Fruit fly (Drosophila melanogaster) whole organism, wandering third instar larva: ENCODE data around the gene CG13786.

Experiments
- Abd-B ChIP-seq: fragments of >200 bp; optimal IDR thresholded peaks from 2 replicates; lab custom pipeline; 2017; ENCODE audit warnings: missing biosample characterization, missing genetic modification characterization
- CG32264 ChIP-seq: fragments of 200-800 bp; sonication (Bioruptor generic); optimal IDR thresholded peaks from 2 replicates; lab custom pipeline; 2016; ENCODE audit warnings: missing biosample characterization, missing genetic modification characterization
- CG9705 ChIP-seq: fragments of 200-800 bp; sonication (Bioruptor generic); optimal IDR thresholded peaks from 2 replicates; lab custom pipeline; 2018; ENCODE audit warnings: missing biosample characterization, mild to moderate bottlenecking, missing genetic modification characterization
- CrebA ChIP-seq: fragments of 200-800 bp; sonication (Bioruptor generic); optimal IDR thresholded peaks from 2 replicates; lab custom pipeline; 2016; ENCODE audit warnings: missing biosample characterization, mild to moderate bottlenecking, missing genetic modification characterization, borderline replicate concordance
- Dfd ChIP-seq: fragments of >200 bp; optimal IDR thresholded peaks from 2 replicates; lab custom pipeline; 2017; ENCODE audit warnings: missing biosample characterization, missing genetic modification characterization
- Dif ChIP-seq: fragments of 200-275, 200-300 bp; sonication (Bioruptor generic); optimal IDR thresholded peaks from 2 replicates; lab custom pipeline; 2018; ENCODE audit warnings: missing biosample characterization, missing genetic modification characterization; ENCODE audit not compliant: partially characterized antibody
- GATAd ChIP-seq: sonication (Bioruptor generic); optimal IDR thresholded peaks from 2 replicates; lab custom pipeline; 2016; ENCODE audit warnings: missing biosample characterization, missing genetic modification characterization
- Hnf4 ChIP-seq: fragments of 200-800 bp; sonication (Bioruptor generic); optimal IDR thresholded peaks from 2 replicates; lab custom pipeline; 2016; ENCODE audit warnings: missing biosample characterization, mild to moderate bottlenecking, missing genetic modification characterization
- Hr78 ChIP-seq: fragments of >200 bp; optimal IDR thresholded peaks from 2 replicates; lab custom pipeline; 2017; ENCODE audit warnings: missing biosample characterization, missing genetic modification characterization
- Hr83 ChIP-seq: fragments of 200-300 bp; sonication (Bioruptor generic); optimal IDR thresholded peaks from 2 replicates; lab custom pipeline; 2016; ENCODE audit warnings: missing biosample characterization, mild to moderate bottlenecking, missing genetic modification characterization, moderate library complexity; ENCODE audit not compliant: poor library complexity, severe bottlenecking
- Jra ChIP-seq: sonication (Bioruptor generic); optimal IDR thresholded peaks from 2 replicates; lab custom pipeline; 2016; ENCODE audit warnings: missing biosample characterization, missing genetic modification characterization
- Mio ChIP-seq: sonication (Bioruptor generic); optimal IDR thresholded peaks from 2 replicates; lab custom pipeline; 2016; ENCODE audit warnings: missing biosample characterization, missing genetic modification characterization
- Myc ChIP-seq: fragments of >200 bp; optimal IDR thresholded peaks from 2 replicates; lab custom pipeline; 2017
- N ChIP-seq: fragments of >200 bp; optimal IDR thresholded peaks from 2 replicates; lab custom pipeline; 2018; ENCODE audit warnings: missing biosample characterization, missing external identifiers, missing genetic modification characterization
- OdsH ChIP-seq: fragments of 200-800 bp; sonication (Bioruptor generic); optimal IDR thresholded peaks from 2 replicates; lab custom pipeline; 2016; ENCODE audit warnings: missing biosample characterization, mild to moderate bottlenecking, missing genetic modification characterization
- Rel ChIP-seq, 2 experiments: fragments of 200-800 bp; sonication (Bioruptor generic) in 1 of 2; optimal IDR thresholded peaks; 2 replicates in 1 of 2; 3 replicates in 1 of 2; lab custom pipeline; 2016 to 2019; ENCODE audit warnings: mild to moderate bottlenecking in 2 of 2, missing biosample characterization in 2 of 2, missing genetic modification characterization in 2 of 2, moderate library complexity in 1 of 2
- Sp1 ChIP-seq: fragments of 200-800 bp; sonication (Bioruptor generic); optimal IDR thresholded peaks from 3 replicates; lab custom pipeline; 2019; ENCODE audit warnings: missing biosample characterization, mild to moderate bottlenecking, missing genetic modification characterization, moderate library complexity
- Vsx2 ChIP-seq: fragments of 200-300, 225-300 bp; sonication (Bioruptor generic); optimal IDR thresholded peaks from 2 replicates; lab custom pipeline; 2018; ENCODE audit warnings: missing biosample characterization, missing genetic modification characterization; ENCODE audit not compliant: partially characterized antibody
- br ChIP-seq: fragments of 200-800 bp; sonication (Bioruptor generic); optimal IDR thresholded peaks from 2 replicates; lab custom pipeline; 2016; ENCODE audit warnings: missing biosample characterization, missing genetic modification characterization
- brk ChIP-seq: fragments of 200-800 bp; sonication (Bioruptor generic); optimal IDR thresholded peaks from 2 replicates; lab custom pipeline; 2016; ENCODE audit warnings: missing biosample characterization, mild to moderate bottlenecking, missing genetic modification characterization
- dl ChIP-seq, 2 experiments: fragments of 175-275, 200-275 bp in 1 of 2; fragments of 200-275 bp in 1 of 2; sonication (Bioruptor generic); optimal IDR thresholded peaks; lab custom pipeline; 2018; ENCODE audit warnings: mild to moderate bottlenecking in 2 of 2, missing biosample characterization in 2 of 2, missing genetic modification characterization in 2 of 2, moderate library complexity in 2 of 2; ENCODE audit not compliant: partially characterized antibody in 2 of 2, insufficient read depth in 1 of 2
- dsf ChIP-seq: sonication (Bioruptor generic); optimal IDR thresholded peaks from 2 replicates; lab custom pipeline; 2016; ENCODE audit warnings: missing biosample characterization, missing genetic modification characterization, borderline replicate concordance
- ey ChIP-seq: fragments of 200-800 bp; sonication (Bioruptor generic); optimal IDR thresholded peaks from 2 replicates; lab custom pipeline; 2016; ENCODE audit warnings: missing biosample characterization, missing genetic modification characterization
- foxo ChIP-seq, 2 experiments: fragments of 200-800 bp; sonication (Bioruptor generic); optimal IDR thresholded peaks; 2 replicates in 1 of 2; 3 replicates in 1 of 2; lab custom pipeline; 2016 to 2017; ENCODE audit warnings: missing biosample characterization in 2 of 2, missing genetic modification characterization in 2 of 2
- h ChIP-seq: fragments of 200-800 bp; sonication (Bioruptor generic); optimal IDR thresholded peaks from 3 replicates; lab custom pipeline; 2016; ENCODE audit warnings: missing biosample characterization, mild to moderate bottlenecking, missing genetic modification characterization
- jim ChIP-seq: fragments of 175-275, 200-325 bp; sonication (Bioruptor generic); optimal IDR thresholded peaks from 2 replicates; lab custom pipeline; 2016; ENCODE audit warnings: missing biosample characterization, mild to moderate bottlenecking, missing genetic modification characterization
- pan ChIP-seq: fragments of >200 bp; optimal IDR thresholded peaks from 2 replicates; lab custom pipeline; 2017
- psq ChIP-seq: fragments of 200-800 bp; sonication (Bioruptor generic); optimal IDR thresholded peaks from 3 replicates; lab custom pipeline; 2017; ENCODE audit warnings: missing biosample characterization, mild to moderate bottlenecking, missing genetic modification characterization, moderate library complexity
- rgr ChIP-seq: fragments of 200-800 bp; sonication (Bioruptor generic); optimal IDR thresholded peaks from 3 replicates; lab custom pipeline; 2016; ENCODE audit warnings: missing biosample characterization, mild to moderate bottlenecking, missing genetic modification characterization
- sage ChIP-seq: fragments of 200-800 bp; sonication (Bioruptor generic); optimal IDR thresholded peaks from 2 replicates; lab custom pipeline; 2016; ENCODE audit warnings: missing biosample characterization, mild to moderate bottlenecking, missing genetic modification characterization
- sv ChIP-seq: fragments of 200-800 bp; sonication (Bioruptor generic); optimal IDR thresholded peaks from 3 replicates; lab custom pipeline; 2016; ENCODE audit warnings: missing biosample characterization, missing genetic modification characterization
- tai ChIP-seq: sonication (Bioruptor generic); optimal IDR thresholded peaks from 2 replicates; lab custom pipeline; 2016; ENCODE audit warnings: missing biosample characterization, missing genetic modification characterization
- usp ChIP-seq: fragments of >200 bp; optimal IDR thresholded peaks from 2 replicates; lab custom pipeline; 2017; ENCODE audit warnings: missing biosample characterization, missing genetic modification characterization
- woc ChIP-seq: sonication (Bioruptor generic); optimal IDR thresholded peaks from 2 replicates; lab custom pipeline; 2016; ENCODE audit warnings: missing biosample characterization, mild to moderate bottlenecking, missing genetic modification characterization

CG13786 gene

DNA sequence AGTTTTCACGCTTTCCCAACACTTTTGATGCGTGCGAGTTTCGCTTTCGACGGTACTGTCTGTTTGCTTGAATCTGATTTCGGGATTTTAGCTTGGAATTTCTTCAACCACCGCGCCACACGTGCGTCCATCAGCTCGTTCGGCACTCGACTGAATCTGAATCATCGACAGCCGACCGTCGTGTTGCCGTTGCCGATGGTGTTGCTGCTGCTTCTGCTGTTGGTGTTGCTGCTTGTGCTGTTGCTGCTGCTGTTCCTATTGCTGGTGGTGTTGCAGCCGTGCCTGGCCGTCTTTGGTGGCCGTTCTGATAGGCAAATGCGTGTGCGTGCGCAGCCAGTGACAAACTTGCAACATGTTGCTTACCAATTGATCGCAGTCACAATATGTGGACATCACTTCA, 24.2 kb upstream of the CG13786 start, which contains the start of gene Wnt4:
Gene Wnt4, minus strand, starts transcription at position 155 of the 400 bp plus-strand sequence.
- TF ChIP-seq Sp1 (GFP tag; lab: Kevin White, UChicago) (no peak), Dfd (GFP tag; lab: Kevin White, UChicago) (peak; percentile 89)

DNA sequence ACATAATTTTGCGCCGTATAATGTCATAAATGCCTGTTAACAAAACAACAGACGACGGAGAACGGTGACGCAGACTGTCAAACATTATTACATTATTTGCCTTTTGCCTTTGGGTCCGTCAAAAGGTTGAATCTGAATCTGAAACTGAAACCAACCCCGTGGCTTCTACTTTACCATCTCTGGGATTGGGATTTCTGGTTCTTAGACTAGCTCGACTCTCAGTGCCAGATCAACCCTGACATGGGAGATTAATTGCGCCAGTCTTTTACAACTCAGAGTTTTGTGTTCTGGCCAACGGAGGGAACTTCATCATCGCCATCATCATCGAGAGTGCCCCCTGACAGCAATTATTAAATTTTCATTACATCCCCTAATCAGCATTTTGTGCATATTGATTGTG, 19.7 kb upstream of the CG13786 start:
- TF ChIP-seq usp (GFP tag; lab: Kevin White, UChicago) (no peak), CrebA (GFP tag; lab: Kevin White, UChicago) (no peak), tai (no peak), br (no peak), OdsH (GFP tag; lab: Kevin White, UChicago) (no peak), woc (GFP tag; lab: Kevin White, UChicago) (no peak), Sp1 (GFP tag; lab: Kevin White, UChicago) (no peak), sage (GFP tag; lab: Kevin White, UChicago) (no peak)
- TF ChIP-seq, all 38 proteins: peak for 0

DNA sequence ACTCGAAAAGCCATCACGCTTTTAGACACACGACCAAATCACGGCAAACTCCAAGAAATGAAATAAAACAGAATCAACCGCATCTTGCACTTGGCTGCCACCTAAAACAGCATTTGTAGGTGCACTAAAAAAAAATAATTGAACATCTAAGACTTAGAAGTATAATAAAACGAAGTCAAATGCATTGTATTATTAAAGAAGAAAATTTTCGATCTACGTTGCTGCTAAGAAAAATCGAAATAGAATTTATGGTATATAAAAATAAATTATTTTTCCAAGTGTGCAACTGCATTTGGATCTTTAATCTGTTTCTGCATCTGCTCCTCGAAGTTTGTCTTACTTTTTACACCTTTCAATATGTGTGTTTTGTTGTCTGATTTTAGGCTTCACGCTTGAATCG, 17.5 kb upstream of the CG13786 start:
- no peak for TF ChIP-seq Jra (GFP tag; lab: Kevin White, UChicago)
- no peak for TF ChIP-seq usp (GFP tag; lab: Kevin White, UChicago)
- TF ChIP-seq h (GFP tag; lab: Kevin White, UChicago), result peak; percentile 12
- TF ChIP-seq Myc (lab: Kevin White, UChicago), result no peak
- peak in 1 of 2 experiments; percentile 19 for TF ChIP-seq foxo (GFP tag; optimal IDR thresholded peaks at IDR 0.05; lab: Kevin White, UChicago)
- no peak for TF ChIP-seq tai
- TF ChIP-seq sv (GFP tag; lab: Kevin White, UChicago), result peak; percentile 32
- TF ChIP-seq GATAd (GFP tag; lab: Kevin White, UChicago), result no peak

DNA sequence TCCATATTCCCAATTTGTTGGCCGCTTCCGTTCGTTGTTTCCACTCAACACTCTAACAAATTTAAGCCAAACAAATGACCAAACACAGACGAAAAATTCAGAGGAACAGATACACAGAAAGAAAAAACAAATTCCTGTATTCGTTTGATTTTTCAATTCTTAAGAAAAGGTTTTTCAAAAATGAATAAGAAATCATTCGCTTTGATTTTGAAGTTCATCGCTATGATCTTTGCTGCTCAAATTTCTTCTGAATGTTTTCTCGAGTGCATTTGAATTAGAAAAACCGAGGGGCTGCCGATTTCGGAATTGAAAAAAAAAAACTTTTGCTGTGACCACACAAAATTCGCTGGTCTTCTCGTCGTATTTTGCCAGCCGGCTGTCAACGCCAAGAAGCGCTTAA, 13.2 kb upstream of the CG13786 start:
- TF ChIP-seq h (GFP tag; lab: Kevin White, UChicago) (no peak), woc (GFP tag; lab: Kevin White, UChicago) (no peak)
- TF ChIP-seq, all 38 proteins: peak for 0

DNA sequence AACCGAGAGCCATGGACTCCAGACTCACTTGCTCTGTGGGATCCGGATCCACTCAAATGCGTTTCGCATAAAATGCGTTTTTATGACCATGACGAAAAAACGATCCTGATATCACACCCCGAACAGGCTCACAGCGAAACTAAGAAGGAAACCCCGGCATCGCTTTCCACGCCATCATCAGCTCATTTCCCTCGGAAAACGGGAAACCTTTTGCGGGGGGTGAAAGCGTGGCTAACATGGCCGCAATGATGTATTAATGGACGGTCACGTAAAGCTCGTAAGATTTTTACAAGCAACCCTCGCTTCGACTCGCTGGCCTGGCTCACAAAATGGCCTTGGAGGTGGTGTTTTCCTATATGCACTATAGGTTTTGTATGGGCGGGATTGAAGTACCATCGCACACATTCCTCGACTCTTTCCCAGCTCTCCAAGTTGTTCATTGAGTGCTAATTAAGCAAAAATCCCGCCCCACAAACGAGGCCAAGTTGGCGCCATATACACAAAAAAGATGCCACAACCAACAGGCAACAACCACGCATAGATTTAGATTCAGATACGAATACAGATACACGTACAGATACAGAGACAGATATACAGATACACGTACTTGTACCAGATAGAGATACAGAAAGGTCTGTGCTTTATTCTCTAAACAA, 12.2 kb upstream of the CG13786 start:
- no peak for TF ChIP-seq Dfd (GFP tag; lab: Kevin White, UChicago)
- no peak for TF ChIP-seq CG9705
- TF ChIP-seq pan (lab: Kevin White, UChicago), result no peak

DNA sequence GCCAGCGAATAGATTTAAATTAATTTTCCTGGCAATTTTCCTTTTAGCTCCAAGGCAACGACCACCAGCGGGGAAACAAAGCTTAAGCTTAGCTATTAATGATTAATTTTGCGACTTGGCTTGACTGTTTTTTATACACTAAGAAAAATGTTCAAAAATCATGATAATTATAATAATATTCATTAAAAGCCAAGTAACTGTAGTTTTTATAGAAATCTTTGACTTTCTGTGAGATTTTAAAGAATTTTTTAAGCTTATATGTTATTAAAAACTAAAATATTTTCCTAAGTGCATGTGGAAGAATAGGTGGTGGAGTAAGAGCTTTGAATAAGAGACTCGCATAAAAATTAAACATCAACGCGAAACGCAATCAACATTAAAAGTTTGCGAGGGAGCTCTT, 11.6 kb upstream of the CG13786 start:
- no peak for TF ChIP-seq Abd-B
- no peak for TF ChIP-seq Jra (GFP tag; lab: Kevin White, UChicago)
- no peak for TF ChIP-seq rgr (GFP tag; lab: Kevin White, UChicago)
- no peak for TF ChIP-seq foxo (GFP tag; optimal IDR thresholded peaks at IDR 0.05; lab: Kevin White, UChicago)
- no peak for TF ChIP-seq dsf
- no peak for TF ChIP-seq dl (GFP tag; optimal IDR thresholded peaks at IDR 0.05; lab: Kevin White, UChicago; ENCODE audit: insufficient read depth in 1 of 2, partially characterized antibody in 2 of 2)
- no peak for TF ChIP-seq CG32264 (GFP tag; lab: Kevin White, UChicago)
- TF ChIP-seq Mio (GFP tag; lab: Kevin White, UChicago), result no peak
- no peak for TF ChIP-seq Hr78
- no peak for TF ChIP-seq ey (GFP tag; lab: Kevin White, UChicago)
- no peak for TF ChIP-seq Dif (GFP tag; lab: Kevin White, UChicago)
- TF ChIP-seq sv (GFP tag; lab: Kevin White, UChicago), result no peak
- TF ChIP-seq, all 38 proteins: peak for 0

DNA sequence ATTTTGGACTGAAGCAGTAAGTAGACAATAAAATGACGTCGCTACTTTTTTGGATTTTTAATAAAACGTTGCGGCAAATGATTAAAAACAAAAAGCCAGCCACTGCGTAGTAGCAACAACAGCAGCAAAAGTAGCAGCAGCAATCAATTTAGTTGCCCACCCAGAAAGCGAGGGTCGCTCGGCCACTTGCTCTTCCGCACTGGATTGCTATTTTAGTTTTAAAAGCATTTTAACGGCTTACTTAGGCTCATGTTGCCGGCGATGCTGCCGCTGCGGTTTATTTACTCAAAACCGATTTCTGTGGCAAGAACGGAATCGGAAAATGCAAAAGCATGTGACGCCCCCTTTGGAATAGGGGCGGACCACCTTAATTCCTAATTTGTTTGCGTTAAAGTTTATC, 9.8 kb upstream of the CG13786 start:
- TF ChIP-seq Dif (GFP tag; lab: Kevin White, UChicago) (no peak), sage (GFP tag; lab: Kevin White, UChicago) (no peak), dsf (no peak), usp (GFP tag; lab: Kevin White, UChicago) (no peak), Rel (GFP tag; optimal IDR thresholded peaks at IDR 0.05; lab: Kevin White, UChicago) (no peak), Rel (tag; optimal IDR thresholded peaks at IDR 0.05; lab: Kevin White, UChicago) (no peak), ey (GFP tag; lab: Kevin White, UChicago) (no peak), Vsx2 (GFP tag; lab: Kevin White, UChicago) (no peak), jim (GFP tag; lab: Kevin White, UChicago) (no peak), Mio (GFP tag; lab: Kevin White, UChicago) (no peak), psq (no peak), woc (GFP tag; lab: Kevin White, UChicago) (no peak), OdsH (GFP tag; lab: Kevin White, UChicago) (no peak), Sp1 (GFP tag; lab: Kevin White, UChicago) (no peak), Hr83 (GFP tag; lab: Kevin White, UChicago) (no peak), brk (GFP tag; lab: Kevin White, UChicago) (no peak), Myc (lab: Kevin White, UChicago) (no peak), N (GFP tag; lab: Kevin White, UChicago) (no peak), Hnf4 (GFP tag; lab: Kevin White, UChicago) (no peak), pan (lab: Kevin White, UChicago) (no peak), h (GFP tag; lab: Kevin White, UChicago) (no peak)
